Fruit fly (Drosophila melanogaster): ENCODE measurements around the gene NimC3.

DNA sequence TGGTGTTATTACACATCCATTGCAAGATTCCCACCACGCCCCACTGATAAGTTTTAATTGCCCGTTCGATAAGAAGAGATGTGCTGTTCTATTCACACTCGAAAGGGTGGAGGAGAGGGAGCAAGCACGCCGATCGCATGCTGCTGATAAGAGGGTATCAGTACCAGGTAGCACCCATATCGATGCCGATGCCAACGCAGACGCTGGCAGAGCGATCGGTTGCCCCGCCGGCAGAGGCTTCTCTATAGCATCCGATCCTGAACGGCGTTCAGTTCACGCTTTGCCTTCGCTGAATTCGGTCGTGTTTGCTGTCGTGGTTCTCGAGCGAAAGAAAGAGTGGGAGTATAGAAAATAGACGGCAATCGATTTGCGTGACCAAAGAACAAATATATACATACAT lies 6.5 kb downstream of the NimC3 start:
- TF ChIP-seq psq (optimal IDR thresholded peaks at IDR 0.05) (no peak), h (optimal IDR thresholded peaks at IDR 0.05) (no peak), Sin3A (optimal IDR thresholded peaks at IDR 0.05) (no peak), insv (optimal IDR thresholded peaks at IDR 0.05) (no peak), Myc (optimal IDR thresholded peaks at IDR 0.05) (no peak), ttk (optimal IDR thresholded peaks at IDR 0.05) (no peak)
